Fruit fly (Drosophila melanogaster): Measurements from ENCODE around the gene DAAM.

DAAM gene

dm6 chrX:1256131-1256530 lies 66.0 kb downstream of the DAAM start:
- TF ChIP-seq sage (GFP tag; optimal IDR thresholded peaks at IDR 0.05) = no peak
- no peak for TF ChIP-seq psq (GFP tag; optimal IDR thresholded peaks at IDR 0.05)

- TF ChIP-seq fru (GFP tag; optimal IDR thresholded peaks at IDR 0.05) = peak; percentile 67
- no peak for TF ChIP-seq Dif (GFP tag; optimal IDR thresholded peaks at IDR 0.05; ENCODE audit: partially characterized antibody)
- TF ChIP-seq jim (GFP tag; optimal IDR thresholded peaks at IDR 0.05) = no peak
- TF ChIP-seq rgr (GFP tag; optimal IDR thresholded peaks at IDR 0.05) = no peak
- TF ChIP-seq Hr78 (GFP tag; optimal IDR thresholded peaks at IDR 0.05) = no peak
- TF ChIP-seq Mio (GFP tag; optimal IDR thresholded peaks at IDR 0.05) = no peak
- TF ChIP-seq usp (GFP tag; optimal IDR thresholded peaks at IDR 0.05) = no peak
- TF ChIP-seq GATAd (GFP tag; optimal IDR thresholded peaks at IDR 0.05) = no peak
- TF ChIP-seq Myc (optimal IDR thresholded peaks at IDR 0.05) = no peak
- peak; percentile 22 for TF ChIP-seq psq (GFP tag; optimal IDR thresholded peaks at IDR 0.05)
- no peak for TF ChIP-seq Rel (GFP tag; optimal IDR thresholded peaks at IDR 0.05)
- peak; percentile 22 for TF ChIP-seq Rel (tag; optimal IDR thresholded peaks at IDR 0.05)
- no peak for TF ChIP-seq lola (GFP tag; optimal IDR thresholded peaks at IDR 0.05)
- TF ChIP-seq br (GFP tag; optimal IDR thresholded peaks at IDR 0.05) = no peak
- no peak for TF ChIP-seq h (GFP tag; optimal IDR thresholded peaks at IDR 0.05)
- no peak for TF ChIP-seq pan (optimal IDR thresholded peaks at IDR 0.05)
- no peak for TF ChIP-seq Jra (GFP tag; optimal IDR thresholded peaks at IDR 0.05)
- TF ChIP-seq Sp1 (GFP tag; optimal IDR thresholded peaks at IDR 0.05) = no peak
Measured at dm6 chrX:1252961-1253360, 69.2 kb downstream of the DAAM start.

dm6 chrX:1250104-1250503 lies 72.1 kb downstream of the DAAM start:
- TF ChIP-seq Mio (GFP tag; optimal IDR thresholded peaks at IDR 0.05) (no peak), Abd-B (GFP tag; optimal IDR thresholded peaks at IDR 0.05) (no peak), rgr (GFP tag; optimal IDR thresholded peaks at IDR 0.05) (no peak), brk (GFP tag; optimal IDR thresholded peaks at IDR 0.05) (no peak), Dif (GFP tag; optimal IDR thresholded peaks at IDR 0.05; ENCODE audit: partially characterized antibody) (no peak), dl (GFP tag; optimal IDR thresholded peaks at IDR 0.05; ENCODE audit: insufficient read depth in 1 of 2, partially characterized antibody in 2 of 2) (no peak), Jra (GFP tag; optimal IDR thresholded peaks at IDR 0.05) (no peak), dsf (GFP tag; optimal IDR thresholded peaks at IDR 0.05; ENCODE audit: borderline replicate concordance) (no peak)

dm6 chrX:1249612-1250011 lies 72.5 kb downstream of the DAAM start:
- TF ChIP-seq dmrt93B (GFP tag; optimal IDR thresholded peaks at IDR 0.05) (peak; percentile 5), CrebA (GFP tag; optimal IDR thresholded peaks at IDR 0.05; ENCODE audit: borderline replicate concordance) (no peak), Jra (GFP tag; optimal IDR thresholded peaks at IDR 0.05) (no peak), CG32264 (GFP tag; optimal IDR thresholded peaks at IDR 0.05) (no peak), lola (GFP tag; optimal IDR thresholded peaks at IDR 0.05) (no peak), pan (optimal IDR thresholded peaks at IDR 0.05) (no peak), Sp1 (GFP tag; optimal IDR thresholded peaks at IDR 0.05) (peak; percentile 3), Dfd (GFP tag; optimal IDR thresholded peaks at IDR 0.05) (no peak), usp (GFP tag; optimal IDR thresholded peaks at IDR 0.05) (no peak), h (GFP tag; optimal IDR thresholded peaks at IDR 0.05) (peak; percentile 53), GATAd (GFP tag; optimal IDR thresholded peaks at IDR 0.05) (no peak), tai (GFP tag; optimal IDR thresholded peaks at IDR 0.05) (no peak), woc (GFP tag; optimal IDR thresholded peaks at IDR 0.05) (no peak), dsf (GFP tag; optimal IDR thresholded peaks at IDR 0.05; ENCODE audit: borderline replicate concordance) (no peak), Abd-B (GFP tag; optimal IDR thresholded peaks at IDR 0.05) (no peak), HLH106 (tag; optimal IDR thresholded peaks at IDR 0.05) (no peak), N (GFP tag; optimal IDR thresholded peaks at IDR 0.05) (no peak), Dif (GFP tag; optimal IDR thresholded peaks at IDR 0.05; ENCODE audit: partially characterized antibody) (no peak), psq (GFP tag; optimal IDR thresholded peaks at IDR 0.05) (peak; percentile 56), Vsx2 (GFP tag; optimal IDR thresholded peaks at IDR 0.05; ENCODE audit: partially characterized antibody) (no peak), Hnf4 (GFP tag; optimal IDR thresholded peaks at IDR 0.05) (peak; percentile 30), sage (GFP tag; optimal IDR thresholded peaks at IDR 0.05) (peak; percentile 8), Rel (GFP tag; optimal IDR thresholded peaks at IDR 0.05) (no peak), Rel (tag; optimal IDR thresholded peaks at IDR 0.05) (no peak), jim (GFP tag; optimal IDR thresholded peaks at IDR 0.05) (no peak), ey (GFP tag; optimal IDR thresholded peaks at IDR 0.05) (no peak), Mio (GFP tag; optimal IDR thresholded peaks at IDR 0.05) (no peak), foxo (GFP tag; optimal IDR thresholded peaks at IDR 0.05) (peak in 1 of 2 experiments; percentile 28), brk (GFP tag; optimal IDR thresholded peaks at IDR 0.05) (no peak), fru (GFP tag; optimal IDR thresholded peaks at IDR 0.05) (peak; percentile 32), rgr (GFP tag; optimal IDR thresholded peaks at IDR 0.05) (peak; percentile 54), Hr78 (GFP tag; optimal IDR thresholded peaks at IDR 0.05) (no peak), CG9705 (GFP tag; optimal IDR thresholded peaks at IDR 0.05) (no peak), OdsH (GFP tag; optimal IDR thresholded peaks at IDR 0.05) (peak; percentile 52), br (GFP tag; optimal IDR thresholded peaks at IDR 0.05) (peak; percentile 17)
